Fruit fly (Drosophila melanogaster): Measurements from ENCODE around the gene CG9016.

CG9016 gene

dm6 chr2L:5879363-5879934 lies 44.0 kb downstream of the CG9016 start, which contains the start of gene rau (continued):
- TF ChIP-seq CG18599 (GFP tag; optimal IDR thresholded peaks at IDR 0.05) (peak; percentile 84), CG17361 (GFP tag; IDR thresholded peaks at IDR 0.05) (peak; percentile 83), Dad (GFP tag; optimal IDR thresholded peaks at IDR 0.05) (no peak), Hey (tag; optimal IDR thresholded peaks at IDR 0.05) (no peak), CG1529 (GFP tag; optimal IDR thresholded peaks at IDR 0.05) (peak; percentile 80), CG9817 (tag; optimal IDR thresholded peaks at IDR 0.05) (peak; percentile 65), CG2116 (GFP tag; optimal IDR thresholded peaks at IDR 0.05) (peak; percentile 53), Optix (GFP tag; IDR thresholded peaks at IDR 0.05) (no peak; the same call in 1 of the 3 replicates), CG8944 (GFP tag; optimal IDR thresholded peaks at IDR 0.05) (peak; percentile 20), fd64A (GFP tag; optimal IDR thresholded peaks at IDR 0.05) (no peak), pb (GFP tag; optimal IDR thresholded peaks at IDR 0.05) (no peak), gsb-n (tag; optimal IDR thresholded peaks at IDR 0.05) (peak; percentile 60), vnd (GFP tag; IDR thresholded peaks at IDR 0.05; ENCODE audit: partially characterized antibody) (no peak), MTF-1 (GFP tag; optimal IDR thresholded peaks at IDR 0.05; ENCODE audit: borderline replicate concordance) (no peak), Deaf1 (tag; optimal IDR thresholded peaks at IDR 0.05) (peak; percentile 55), Atf3 (GFP tag; optimal IDR thresholded peaks at IDR 0.05) (peak; percentile 59), dati (GFP tag; IDR thresholded peaks at IDR 0.05) (no peak), CG13424 (tag; optimal IDR thresholded peaks at IDR 0.05) (peak; percentile 85), dimm (GFP tag; IDR thresholded peaks at IDR 0.05) (no peak), NC2β (GFP tag; optimal IDR thresholded peaks at IDR 0.05) (peak; percentile 57), CG1647 (GFP tag; optimal IDR thresholded peaks at IDR 0.05) (no peak), hth (optimal IDR thresholded peaks at IDR 0.05) (no peak), CG1024 (GFP tag; IDR thresholded peaks at IDR 0.05) (peak; percentile 14; the same call in 1 of the 2 replicates), CG17186 (GFP tag; optimal IDR thresholded peaks at IDR 0.05) (peak; percentile 40), CoRest (tag; optimal IDR thresholded peaks at IDR 0.05) (peak; percentile 73), Doc3 (GFP tag; IDR thresholded peaks at IDR 0.05; ENCODE audit: partially characterized antibody) (no peak), CG6272 (GFP tag; IDR thresholded peaks at IDR 0.05) (no peak), CG3995 (GFP tag; optimal IDR thresholded peaks at IDR 0.05) (no peak), p53 (GFP tag; optimal IDR thresholded peaks at IDR 0.05) (no peak), CG3065 (GFP tag; optimal IDR thresholded peaks at IDR 0.05) (no peak), CG9437 (GFP tag; optimal IDR thresholded peaks at IDR 0.05) (peak; percentile 59), caup (GFP tag; optimal IDR thresholded peaks at IDR 0.05; ENCODE audit: severe bottlenecking) (peak; percentile 56), gcm (GFP tag; optimal IDR thresholded peaks at IDR 0.05) (peak; percentile 85), Fer1 (GFP tag; optimal IDR thresholded peaks at IDR 0.05) (peak; percentile 83), sens-2 (GFP tag; IDR thresholded peaks at IDR 0.05) (peak; percentile 34; the same call in 1 of the 2 replicates), CG1602 (GFP tag; optimal IDR thresholded peaks at IDR 0.05) (peak; percentile 70), CG10431 (GFP tag; optimal IDR thresholded peaks at IDR 0.05) (peak; percentile 1), CG7786 (GFP tag; optimal IDR thresholded peaks at IDR 0.05) (peak; percentile 34), Xbp1 (GFP tag; optimal IDR thresholded peaks at IDR 0.05) (peak; percentile 50), Vsx1 (GFP tag; optimal IDR thresholded peaks at IDR 0.05) (peak; percentile 78), ro (GFP tag; IDR thresholded peaks at IDR 0.05) (no peak), dmrt99B (tag; optimal IDR thresholded peaks at IDR 0.05) (peak; percentile 83), pfk (GFP tag; optimal IDR thresholded peaks at IDR 0.05) (no peak), CG9215 (GFP tag; IDR thresholded peaks at IDR 0.05) (peak; percentile 70), CG7271 (tag; optimal IDR thresholded peaks at IDR 0.05) (no peak), gcm2 (GFP tag; optimal IDR thresholded peaks at IDR 0.05) (peak; percentile 23), CG6683 (GFP tag; optimal IDR thresholded peaks at IDR 0.05) (peak; percentile 65), stc (GFP tag; IDR thresholded peaks at IDR 0.05) (no peak), E2f1 (GFP tag; IDR thresholded peaks at IDR 0.05) (peak; percentile 73), Camta (GFP tag; optimal IDR thresholded peaks at IDR 0.05) (peak; percentile 40), CG12104 (GFP tag; optimal IDR thresholded peaks at IDR 0.05) (peak; percentile 41)

Data from whole organism, embryonic.